Worm (Caenorhabditis elegans): ENCODE measurements around the gene cbp-1.

ce11 chrIII:9766175-9766574, at the start of gene cbp-1:
- TF ChIP-seq snpc-4 (tag; optimal IDR thresholded peaks at IDR 0.05) (no peak), pha-4 (tag; optimal IDR thresholded peaks at IDR 0.05) (peak; percentile 73), fkh-10 (GFP tag; optimal IDR thresholded peaks at IDR 0.05) (no peak), aly-2 (tag; optimal IDR thresholded peaks at IDR 0.05) (no peak), ztf-4 (tag; optimal IDR thresholded peaks at IDR 0.05) (no peak), nhr-77 (tag; optimal IDR thresholded peaks at IDR 0.05) (no peak), ZK546.5 (tag; optimal IDR thresholded peaks at IDR 0.05) (no peak), unc-39 (tag; optimal IDR thresholded peaks at IDR 0.05) (no peak), nhr-237 (tag; optimal IDR thresholded peaks at IDR 0.05) (no peak), elt-3 (tag; optimal IDR thresholded peaks at IDR 0.05) (no peak), zag-1 (tag; optimal IDR thresholded peaks at IDR 0.05) (no peak), nhr-76 (tag; optimal IDR thresholded peaks at IDR 0.05) (no peak)

Data from whole organism, L3 larva.